Fruit fly (Drosophila melanogaster): ENCODE results near the gene CG12883.

The CG12883 gene

dm6 chr3R:27706581-27707181, 27.6 kb downstream of the CG12883 start, which contains the start of the genes CROT and CG12877 (continued):
- TF ChIP-seq sd (tag; optimal IDR thresholded peaks at IDR 0.05), result peak; percentile 81
- TF ChIP-seq esg (GFP tag; conservative IDR thresholded peaks at IDR 0.05), result peak; percentile 77
- no peak for TF ChIP-seq nom (GFP tag; optimal IDR thresholded peaks at IDR 0.05)
- peak; percentile 83 for TF ChIP-seq CG15696 (tag; optimal IDR thresholded peaks at IDR 0.05)
- TF ChIP-seq wek (GFP tag; optimal IDR thresholded peaks at IDR 0.05), result peak; percentile 2
- peak; percentile 49 for TF ChIP-seq CG1832 (GFP tag; optimal IDR thresholded peaks at IDR 0.05)
- peak; percentile 31; the same call in 1 of the 2 replicates for TF ChIP-seq unc-4 (GFP tag; IDR thresholded peaks at IDR 0.05; ENCODE audit: partially characterized antibody)
- TF ChIP-seq Antp (GFP tag; optimal IDR thresholded peaks at IDR 0.05), result peak; percentile 35
- peak; percentile 41 to 87 for TF ChIP-seq dpn (GFP tag; optimal IDR thresholded peaks at IDR 0.05)
- peak; percentile 15 for TF ChIP-seq fu2 (GFP tag; optimal IDR thresholded peaks at IDR 0.05)
- TF ChIP-seq tup (GFP tag; optimal IDR thresholded peaks at IDR 0.05), result peak; percentile 80
- TF ChIP-seq org-1 (GFP tag; optimal IDR thresholded peaks at IDR 0.05), result peak; percentile 56
- TF ChIP-seq H2.0 (GFP tag; IDR thresholded peaks at IDR 0.05), result peak; percentile 83
- peak; percentile 77 for TF ChIP-seq CG18619 (GFP tag; optimal IDR thresholded peaks at IDR 0.05)
- TF ChIP-seq crp (GFP tag; optimal IDR thresholded peaks at IDR 0.05), result peak; percentile 97 to 98
- TF ChIP-seq CG32767 (GFP tag; IDR thresholded peaks at IDR 0.05), result 0 out of 2 replicates have a peak, but pooled peaks have one; percentile 24
- peak; percentile 75 for TF ChIP-seq stwl (tag; optimal IDR thresholded peaks at IDR 0.05)
- no peak for TF ChIP-seq C15 (GFP tag; IDR thresholded peaks at IDR 0.05)
- peak; percentile 5 for TF ChIP-seq CG8281 (tag; optimal IDR thresholded peaks at IDR 0.05)
- peak; percentile 31 for TF ChIP-seq CG17802 (tag; optimal IDR thresholded peaks at IDR 0.05)
- TF ChIP-seq corto (GFP tag; optimal IDR thresholded peaks at IDR 0.05), result peak; percentile 4
- TF ChIP-seq ci (GFP tag; IDR thresholded peaks at IDR 0.05), result 0 out of 3 replicates have a peak, but pooled peaks have one; percentile 52
- TF ChIP-seq CG8388 (GFP tag; optimal IDR thresholded peaks at IDR 0.05), result peak; percentile 73
- no peak for TF ChIP-seq Opbp (GFP tag; IDR thresholded peaks at IDR 0.05; ENCODE audit: partially characterized antibody)
- TF ChIP-seq ems (GFP tag; optimal IDR thresholded peaks at IDR 0.05), result peak; percentile 55
- no peak for TF ChIP-seq hkb (optimal IDR thresholded peaks at IDR 0.05)
- TF ChIP-seq hkb (GFP tag; IDR thresholded peaks at IDR 0.05), result peak; percentile 72
- peak; percentile 72 for TF ChIP-seq Aef1 (GFP tag; IDR thresholded peaks at IDR 0.05)
- no peak for TF ChIP-seq CG8290 (GFP tag; optimal IDR thresholded peaks at IDR 0.05)
- peak; percentile 18 to 61 for TF ChIP-seq CG8290 (tag; optimal IDR thresholded peaks at IDR 0.05)
- peak in 1 of 2 experiments; percentile 55 for TF ChIP-seq Pdp1 (GFP tag; optimal IDR thresholded peaks at IDR 0.05)
- TF ChIP-seq gcm (GFP tag; optimal IDR thresholded peaks at IDR 0.05), result peak; percentile 63
- peak; percentile 26 for TF ChIP-seq Sin3A (optimal IDR thresholded peaks at IDR 0.05)
- peak; percentile 35 for TF ChIP-seq HHEX (GFP tag; optimal IDR thresholded peaks at IDR 0.05)
- TF ChIP-seq Hsf (GFP tag; optimal IDR thresholded peaks at IDR 0.05), result peak; percentile 75
- no peak for TF ChIP-seq pan (optimal IDR thresholded peaks at IDR 0.05)
- peak in 1 of 2 experiments; percentile 63 for TF ChIP-seq pan (GFP tag; optimal IDR thresholded peaks at IDR 0.05 in 1 of 2, IDR thresholded peaks at IDR 0.05 in 1 of 2)
- no peak for TF ChIP-seq CG6791 (GFP tag; IDR thresholded peaks at IDR 0.05; ENCODE audit: partially characterized antibody)
- TF ChIP-seq tna (GFP tag; IDR thresholded peaks at IDR 0.05; ENCODE audit: partially characterized antibody), result no peak
- peak; percentile 77 for TF ChIP-seq Nf-YC (tag; optimal IDR thresholded peaks at IDR 0.05)
- peak; percentile 63; the same call in 1 of the 3 replicates for TF ChIP-seq ase (GFP tag; IDR thresholded peaks at IDR 0.05)
- no peak for TF ChIP-seq gsb (GFP tag; IDR thresholded peaks at IDR 0.05)
- TF ChIP-seq CG9876 (GFP tag; optimal IDR thresholded peaks at IDR 0.05), result no peak
- peak; percentile 80 for TF ChIP-seq CG10209 (GFP tag; optimal IDR thresholded peaks at IDR 0.05)
- peak; percentile 86 for TF ChIP-seq lilli (GFP tag; optimal IDR thresholded peaks at IDR 0.05)
- no peak for TF ChIP-seq NC2α (GFP tag; optimal IDR thresholded peaks at IDR 0.05)
- peak; percentile 42 for TF ChIP-seq onecut (GFP tag; IDR thresholded peaks at IDR 0.05)
- TF ChIP-seq Camta (GFP tag; optimal IDR thresholded peaks at IDR 0.05), result peak; percentile 26
- TF ChIP-seq CG2116 (GFP tag; optimal IDR thresholded peaks at IDR 0.05), result peak; percentile 90
- no peak for TF ChIP-seq HLHmδ (GFP tag; optimal IDR thresholded peaks at IDR 0.05)

Measured in whole organism, embryonic.